Fruit fly (Drosophila melanogaster) whole organism: ENCODE results near the gene CG32189.

Experiments
- CG8478 ChIP-seq: fragments of >200 bp; optimal IDR thresholded peaks from 2 replicates; lab custom pipeline; 2018; ENCODE audit warnings: inconsistent platforms
- Dll ChIP-seq: fragments of >200 bp; optimal IDR thresholded peaks from 2 replicates; lab custom pipeline; 2017
- EcR ChIP-seq, 2 experiments: fragments of >200 bp; optimal IDR thresholded peaks; 2 replicates each; lab custom pipeline; 2017; ENCODE audit warnings: missing biosample characterization in 2 of 2, missing genetic modification characterization in 2 of 2, missing genetic modification reagents in 2 of 2
- pan ChIP-seq: fragments of >200 bp; optimal IDR thresholded peaks from 2 replicates; lab custom pipeline; 2017
- psq ChIP-seq: fragments of >200 bp; optimal IDR thresholded peaks from 2 replicates; lab custom pipeline; 2017
- usp ChIP-seq: fragments of >200 bp; optimal IDR thresholded peaks from 2 replicates; lab custom pipeline; 2017; ENCODE audit warnings: missing biosample characterization, missing genetic modification characterization, mixed read lengths

Gene CG32189

dm6 chr3L:17833525-17833924 lies 1.4 kb downstream of the CG32189 start, which contains the start of gene CG32188:
Gene CG32188, minus strand, starts transcription at chr3L:17833625.
- no peak for TF ChIP-seq CG8478 (lab: Kevin White, UChicago)
- TF ChIP-seq EcR (GFP tag; optimal IDR thresholded peaks at IDR 0.05; lab: Kevin White, UChicago) = no peak
- no peak for TF ChIP-seq pan (lab: Kevin White, UChicago)
- no peak for TF ChIP-seq Dll (lab: Kevin White, UChicago)
- no peak for TF ChIP-seq usp (GFP tag; lab: Kevin White, UChicago)
- no peak for TF ChIP-seq psq (lab: Kevin White, UChicago)

- TF ChIP-seq EcR (GFP tag; optimal IDR thresholded peaks at IDR 0.05; lab: Kevin White, UChicago) (no peak), CG8478 (lab: Kevin White, UChicago) (no peak), Dll (lab: Kevin White, UChicago) (no peak), psq (lab: Kevin White, UChicago) (no peak), pan (lab: Kevin White, UChicago) (no peak), usp (GFP tag; lab: Kevin White, UChicago) (no peak)
These were observed 12.1 kb downstream of the CG32189 start, which contains the start of the genes Ir75c and Grd for dm6 chr3L:17822784-17823383. Gene Ir75c, minus strand, starts transcription at chr3L:17822834. Gene Grd, plus strand, starts transcription at chr3L:17823333.

dm6 chr3L:17820093-17820492 lies 14.9 kb downstream of the CG32189 start, which contains the start of gene Ir75b:
Gene Ir75b, minus strand, starts transcription at chr3L:17820193.
- no peak for TF ChIP-seq EcR (GFP tag; optimal IDR thresholded peaks at IDR 0.05; lab: Kevin White, UChicago)
- no peak for TF ChIP-seq psq (lab: Kevin White, UChicago)
- TF ChIP-seq CG8478 (lab: Kevin White, UChicago) = no peak
- no peak for TF ChIP-seq pan (lab: Kevin White, UChicago)
- no peak for TF ChIP-seq usp (GFP tag; lab: Kevin White, UChicago)
- TF ChIP-seq Dll (lab: Kevin White, UChicago) = no peak

- no peak for TF ChIP-seq usp (GFP tag; lab: Kevin White, UChicago)
- no peak for TF ChIP-seq Dll (lab: Kevin White, UChicago)
These were observed 17.2 kb downstream of the CG32189 start, which contains the start of gene Ir75a for dm6 chr3L:17817821-17818220. Gene Ir75a, minus strand, starts transcription at chr3L:17817921.

dm6 chr3L:17814036-17814435 lies 20.9 kb downstream of the CG32189 start, which contains the start of gene Cln3:
Gene Cln3, minus strand, starts transcription at chr3L:17814119.
- TF ChIP-seq CG8478 (lab: Kevin White, UChicago) (no peak), psq (lab: Kevin White, UChicago) (no peak), EcR (GFP tag; optimal IDR thresholded peaks at IDR 0.05; lab: Kevin White, UChicago) (no peak), usp (GFP tag; lab: Kevin White, UChicago) (no peak), Dll (lab: Kevin White, UChicago) (no peak), pan (lab: Kevin White, UChicago) (no peak)

DNA sequence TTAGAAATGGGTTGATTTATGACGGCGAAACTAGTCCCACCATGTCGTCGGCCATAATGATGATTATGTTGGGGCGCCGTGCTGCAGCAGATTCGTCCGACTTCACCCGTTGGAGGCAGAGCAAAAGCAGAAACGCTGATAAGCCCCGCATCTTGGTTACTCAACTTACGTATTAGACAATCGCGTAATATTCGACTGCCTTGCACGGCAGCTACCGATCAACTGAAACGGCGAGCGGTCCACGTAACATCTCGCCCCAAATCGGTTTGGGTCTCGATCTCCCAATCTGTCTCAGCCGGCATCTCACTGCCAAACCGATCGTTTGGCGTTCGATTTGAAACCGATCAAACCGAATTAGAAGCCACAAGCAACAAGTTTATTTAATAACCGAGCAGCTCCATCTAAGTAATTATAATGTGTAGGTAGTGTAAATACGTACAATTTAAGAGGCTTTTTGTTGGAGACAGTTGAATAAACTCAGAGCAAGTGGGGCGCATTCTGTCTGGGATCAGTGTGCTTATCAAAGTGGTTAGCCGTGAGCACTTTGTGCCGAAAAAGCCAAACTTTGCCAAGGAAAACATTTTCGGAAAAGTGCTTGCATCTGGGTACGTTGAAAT lies 26.3 kb downstream of the CG32189 start, which contains the start of gene CG32191:
TSS of gene CG32191 (minus strand) at position 550 of the 617 bp plus-strand sequence.
- TF ChIP-seq usp (GFP tag; lab: Kevin White, UChicago) (no peak), CG8478 (lab: Kevin White, UChicago) (no peak), psq (lab: Kevin White, UChicago) (no peak), pan (lab: Kevin White, UChicago) (no peak), Dll (lab: Kevin White, UChicago) (no peak), EcR (GFP tag; optimal IDR thresholded peaks at IDR 0.05; lab: Kevin White, UChicago) (no peak)

dm6 chr3L:17806357-17807025 lies 28.5 kb downstream of the CG32189 start, which contains the start of gene CG32187:
Gene CG32187, minus strand, starts transcription at chr3L:17806365.
- TF ChIP-seq pan (lab: Kevin White, UChicago) (no peak), Dll (lab: Kevin White, UChicago) (no peak), usp (GFP tag; lab: Kevin White, UChicago) (no peak), EcR (GFP tag; optimal IDR thresholded peaks at IDR 0.05; lab: Kevin White, UChicago) (no peak), psq (lab: Kevin White, UChicago) (no peak), CG8478 (lab: Kevin White, UChicago) (no peak)

DNA sequence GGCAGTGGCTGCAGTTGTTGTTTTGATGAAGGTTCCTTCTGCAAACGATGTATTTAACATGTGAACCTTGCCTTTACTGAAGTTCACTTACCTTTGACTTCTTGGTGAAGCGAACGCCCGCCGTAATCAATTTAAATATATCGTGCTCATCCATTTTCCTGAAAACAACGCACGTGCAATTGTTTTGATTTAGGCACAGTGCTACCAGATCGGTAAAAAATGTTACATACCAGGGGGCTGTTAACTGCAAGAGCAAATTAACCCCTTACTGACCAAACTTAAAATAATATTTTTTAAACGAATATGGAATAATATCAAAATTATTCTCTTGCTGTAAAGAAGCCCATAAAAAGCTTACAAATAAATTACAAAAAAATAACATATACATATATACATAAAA lies 30.5 kb downstream of the CG32189 start, which contains the start of gene ais:
TSS of gene ais (minus strand) at position 205 of the 400 bp plus-strand sequence.
- no peak for TF ChIP-seq usp (GFP tag; lab: Kevin White, UChicago)
- TF ChIP-seq Dll (lab: Kevin White, UChicago) = no peak
- no peak for TF ChIP-seq EcR (GFP tag; optimal IDR thresholded peaks at IDR 0.05; lab: Kevin White, UChicago)
- TF ChIP-seq psq (lab: Kevin White, UChicago) = no peak
- no peak for TF ChIP-seq CG8478 (lab: Kevin White, UChicago)
- TF ChIP-seq pan (lab: Kevin White, UChicago) = no peak

dm6 chr3L:17802107-17802506 lies 32.9 kb downstream of the CG32189 start, which contains the start of gene NUCB1:
Gene NUCB1, minus strand, starts transcription at chr3L:17802279.
- TF ChIP-seq EcR (GFP tag; optimal IDR thresholded peaks at IDR 0.05; lab: Kevin White, UChicago) (no peak), usp (GFP tag; lab: Kevin White, UChicago) (no peak), pan (lab: Kevin White, UChicago) (no peak), psq (lab: Kevin White, UChicago) (no peak), Dll (lab: Kevin White, UChicago) (no peak), CG8478 (lab: Kevin White, UChicago) (no peak)

DNA sequence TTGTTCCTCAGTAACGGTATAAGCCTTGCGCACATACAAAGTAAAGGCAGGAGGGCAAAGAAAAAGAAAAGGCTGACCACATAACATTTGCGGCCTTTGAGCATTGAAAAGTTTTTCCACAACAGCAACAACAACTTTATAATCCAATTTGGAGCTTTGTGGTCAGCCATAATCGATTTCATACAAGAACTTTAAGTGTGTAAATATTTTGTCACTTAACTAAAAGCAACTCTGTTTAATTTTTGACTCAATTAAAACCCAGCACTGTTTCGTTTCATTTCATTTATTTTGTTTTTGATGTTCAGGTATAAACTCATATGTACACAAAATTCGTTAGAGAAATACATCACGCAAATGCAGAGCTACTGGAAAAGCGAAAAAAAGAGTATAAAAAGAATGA lies 37.5 kb downstream of the CG32189 start, which contains the start of gene CG42816:
TSS of gene CG42816 (minus strand) at position 101 of the 400 bp plus-strand sequence.
- TF ChIP-seq usp (GFP tag; lab: Kevin White, UChicago) (no peak), CG8478 (lab: Kevin White, UChicago) (no peak), pan (lab: Kevin White, UChicago) (no peak), Dll (lab: Kevin White, UChicago) (no peak), EcR (GFP tag; optimal IDR thresholded peaks at IDR 0.05; lab: Kevin White, UChicago) (no peak), psq (lab: Kevin White, UChicago) (no peak)
